Fruit fly (Drosophila melanogaster) whole organism, embryonic: Measurements from ENCODE around the gene CG17698.

ENCODE experiments used
- ATbp ChIP-seq: fragments of 200-800 bp; sonication (Bioruptor generic); optimal IDR thresholded peaks from 2 replicates; lab custom pipeline; 2017; ENCODE audit warnings: missing biosample characterization, mild to moderate bottlenecking, missing genetic modification characterization, missing genetic modification reagents
- Abd-B ChIP-seq: fragments of 200-800 bp; sonication (Bioruptor generic); optimal IDR thresholded peaks from 2 replicates; lab custom pipeline; 2018; ENCODE audit warnings: missing biosample characterization, mild to moderate bottlenecking, missing genetic modification characterization, moderate library complexity
- Atf3 ChIP-seq: fragments of 200-800 bp; sonication (Bioruptor generic); optimal IDR thresholded peaks from 3 replicates; lab custom pipeline; 2016; ENCODE audit warnings: missing biosample characterization, missing genetic modification characterization
- Awh ChIP-seq: fragments of 200-800 bp; sonication (Bioruptor generic); IDR thresholded peaks from 2 replicates; pipeline ENCODE4, ENCODE4 v1.3.6; 2022; ENCODE audit warnings: missing biosample characterization, missing genetic modification characterization
- CG10267 ChIP-seq: fragments of 200-800 bp; sonication (Bioruptor generic); optimal IDR thresholded peaks from 2 replicates; lab custom pipeline; 2018; ENCODE audit warnings: missing biosample characterization, mild to moderate bottlenecking, missing genetic modification characterization, moderate library complexity
- CG10366 ChIP-seq: fragments of 200-800 bp; sonication (Bioruptor generic); IDR thresholded peaks from 2 replicates; pipeline ENCODE4 v1.3.6; 2022; ENCODE audit warnings: missing biosample characterization, missing genetic modification characterization
- CG10979 ChIP-seq: fragments of 200-800 bp; sonication (Bioruptor generic); optimal IDR thresholded peaks from 2 replicates; lab custom pipeline; 2018; ENCODE audit warnings: missing biosample characterization, mild to moderate bottlenecking, missing genetic modification characterization, moderate library complexity
- CG11456 ChIP-seq: fragments of 200-800 bp; sonication (Bioruptor generic); IDR thresholded peaks from 3 replicates; pipeline ENCODE4 v1.3.6; 2022; ENCODE audit warnings: missing biosample characterization, missing genetic modification characterization
- CG12236 ChIP-seq: fragments of 200-800 bp; sonication (Bioruptor generic); optimal IDR thresholded peaks from 2 replicates; lab custom pipeline; 2016; ENCODE audit warnings: missing biosample characterization, missing genetic modification characterization
- CG13624 ChIP-seq: fragments of 200-800 bp; sonication (Bioruptor generic); optimal IDR thresholded peaks from 2 replicates; lab custom pipeline; 2016; ENCODE audit warnings: missing biosample characterization, missing genetic modification characterization
- CG1529 ChIP-seq: fragments of 200-800 bp; sonication (Bioruptor generic); optimal IDR thresholded peaks from 3 replicates; lab custom pipeline; 2018; ENCODE audit warnings: missing biosample characterization, missing genetic modification characterization
- CG1603 ChIP-seq: fragments of 200-800 bp; sonication (Bioruptor generic); optimal IDR thresholded peaks from 2 replicates; lab custom pipeline; 2019; ENCODE audit warnings: missing biosample characterization, mild to moderate bottlenecking, missing genetic modification characterization, moderate library complexity
- CG17829 ChIP-seq: fragments of 200-800 bp; optimal IDR thresholded peaks from 2 replicates; lab custom pipeline; 2019; ENCODE audit warnings: missing biosample characterization, mild to moderate bottlenecking, missing genetic modification characterization, moderate library complexity
- CG17912 ChIP-seq: fragments of 200-800 bp; sonication (Bioruptor generic); optimal IDR thresholded peaks from 2 replicates; lab custom pipeline; 2018; ENCODE audit warnings: missing biosample characterization, mild to moderate bottlenecking, missing genetic modification characterization
- CG1792 ChIP-seq: fragments of 200-800 bp; sonication (Bioruptor generic); optimal IDR thresholded peaks from 2 replicates; lab custom pipeline; 2016; ENCODE audit warnings: missing biosample characterization, missing genetic modification characterization
- CG30020 ChIP-seq: fragments of 200-800 bp; optimal IDR thresholded peaks from 2 replicates; lab custom pipeline; 2019; ENCODE audit warnings: missing biosample characterization, mild to moderate bottlenecking, missing genetic modification characterization, moderate library complexity
- CG31388 ChIP-seq: fragments of 200-800 bp; sonication (Bioruptor generic); optimal IDR thresholded peaks from 2 replicates; lab custom pipeline; 2016; ENCODE audit warnings: missing biosample characterization, missing genetic modification characterization
- CG33213 ChIP-seq: fragments of 200-800 bp; sonication (Bioruptor generic); optimal IDR thresholded peaks from 3 replicates; lab custom pipeline; 2016; ENCODE audit warnings: missing biosample characterization, missing genetic modification characterization
- CG4617 ChIP-seq: fragments of 200-800 bp; sonication (Bioruptor generic); optimal IDR thresholded peaks from 3 replicates; lab custom pipeline; 2016; ENCODE audit warnings: missing biosample characterization, missing genetic modification characterization, borderline replicate concordance
- CG4730 ChIP-seq: fragments of 200-800 bp; sonication (Bioruptor generic); IDR thresholded peaks from 2 replicates; pipeline ENCODE4 v1.3.6; 2022; ENCODE audit warnings: missing biosample characterization, missing genetic modification characterization
- CG4820 ChIP-seq: fragments of 200-800 bp; sonication (Bioruptor generic); optimal IDR thresholded peaks from 3 replicates; lab custom pipeline; 2016; ENCODE audit warnings: missing biosample characterization, missing genetic modification characterization
- Chrac-16 ChIP-seq: fragments of 200-800 bp; sonication (Bioruptor generic); optimal IDR thresholded peaks from 3 replicates; lab custom pipeline; 2016; ENCODE audit warnings: missing biosample characterization, missing genetic modification characterization
- Dfd ChIP-seq, 2 experiments: fragments of >200 bp; optimal IDR thresholded peaks; 2 replicates each; lab custom pipeline; 2017; ENCODE audit warnings: missing biosample characterization in 2 of 2, missing genetic modification characterization in 2 of 2
- HmgD ChIP-seq: fragments of 200-800 bp; sonication (Bioruptor generic); optimal IDR thresholded peaks from 3 replicates; lab custom pipeline; 2016; ENCODE audit warnings: missing biosample characterization, missing genetic modification characterization
- MESR4 ChIP-seq: fragments of 200-800 bp; sonication (Bioruptor generic); optimal IDR thresholded peaks from 2 replicates; lab custom pipeline; 2018; ENCODE audit warnings: missing biosample characterization, mild to moderate bottlenecking, missing genetic modification characterization, moderate library complexity
- Nf-YA ChIP-seq: fragments of 200-800 bp; sonication (Bioruptor generic); IDR thresholded peaks from 2 replicates; pipeline ENCODE4 v1.3.6; 2022; ENCODE audit warnings: missing biosample characterization, missing genetic modification characterization
- Ravus ChIP-seq: fragments of 200-800 bp; sonication (Bioruptor generic); IDR thresholded peaks from 2 replicates; pipeline ENCODE4 v1.3.6; 2022; ENCODE audit warnings: missing biosample characterization, missing genetic modification characterization
- Side ChIP-seq: fragments of 200-800 bp; sonication (Bioruptor generic); optimal IDR thresholded peaks from 2 replicates; lab custom pipeline; 2016; ENCODE audit warnings: missing biosample characterization, missing genetic modification characterization
- ab ChIP-seq: fragments of 200-800 bp; sonication (Bioruptor generic); optimal IDR thresholded peaks from 2 replicates; lab custom pipeline; 2016; ENCODE audit warnings: missing biosample characterization, missing genetic modification characterization
- ase ChIP-seq: fragments of 200-800 bp; sonication (Bioruptor generic); IDR thresholded peaks from 3 replicates; pipeline ENCODE4 v1.3.6; 2022; ENCODE audit warnings: missing biosample characterization, missing genetic modification characterization
- bigmax ChIP-seq: fragments of 200-800 bp; sonication (Bioruptor generic); optimal IDR thresholded peaks from 2 replicates; lab custom pipeline; 2018; ENCODE audit warnings: missing biosample characterization, mild to moderate bottlenecking, missing genetic modification characterization
- cg ChIP-seq: fragments of 200-800 bp; sonication (Bioruptor generic); optimal IDR thresholded peaks from 3 replicates; lab custom pipeline; 2019; ENCODE audit warnings: missing biosample characterization, mild to moderate bottlenecking, missing genetic modification characterization, moderate library complexity
- chm ChIP-seq: fragments of 200-800 bp; sonication (Bioruptor generic); IDR thresholded peaks from 2 replicates; pipeline ENCODE4 v1.3.6; 2022; ENCODE audit warnings: missing biosample characterization, missing genetic modification characterization
- crp ChIP-seq, 2 experiments: fragments of 200-800 bp; sonication (Bioruptor generic); optimal IDR thresholded peaks; 2 replicates in 1 of 2; 3 replicates in 1 of 2; lab custom pipeline; 2017; ENCODE audit warnings: missing biosample characterization in 2 of 2, missing genetic modification characterization in 2 of 2, mild to moderate bottlenecking in 1 of 2, moderate library complexity in 1 of 2
- danr ChIP-seq: fragments of 200-800 bp; sonication (Bioruptor generic); IDR thresholded peaks from 2 replicates; pipeline ENCODE4 v1.3.6; 2022; ENCODE audit warnings: missing biosample characterization, missing genetic modification characterization
- fd102C ChIP-seq: fragments of 200-800 bp; sonication (Bioruptor generic); optimal IDR thresholded peaks from 2 replicates; lab custom pipeline; 2018; ENCODE audit warnings: missing biosample characterization, mild to moderate bottlenecking, missing genetic modification characterization, moderate library complexity
- gem ChIP-seq: fragments of 200-800 bp; sonication (Bioruptor generic); optimal IDR thresholded peaks from 2 replicates; lab custom pipeline; 2019; ENCODE audit warnings: missing biosample characterization, mild to moderate bottlenecking, missing genetic modification characterization, moderate library complexity
- gro ChIP-seq: fragments of 200-800 bp; sonication (Bioruptor generic); optimal IDR thresholded peaks from 2 replicates; lab custom pipeline; 2016; ENCODE audit warnings: missing biosample characterization, missing genetic modification characterization
- jing ChIP-seq: fragments of 200-800 bp; sonication (Bioruptor generic); optimal IDR thresholded peaks from 2 replicates; lab custom pipeline; 2018; ENCODE audit warnings: missing biosample characterization, mild to moderate bottlenecking, missing genetic modification characterization
- ken ChIP-seq: fragments of 200-800 bp; sonication (Bioruptor generic); IDR thresholded peaks from 3 replicates; pipeline ENCODE4 v1.3.6; 2022; ENCODE audit warnings: missing biosample characterization, missing genetic modification characterization
- mam ChIP-seq: fragments of 200-800 bp; sonication (Bioruptor generic); optimal IDR thresholded peaks from 3 replicates; lab custom pipeline; 2016; ENCODE audit warnings: missing biosample characterization, missing genetic modification characterization
- nmo ChIP-seq: fragments of 200-800 bp; sonication (Bioruptor generic); optimal IDR thresholded peaks from 2 replicates; lab custom pipeline; 2018; ENCODE audit warnings: missing biosample characterization, mild to moderate bottlenecking, missing genetic modification characterization, moderate library complexity
- oc ChIP-seq: fragments of 200-800 bp; sonication (Bioruptor generic); optimal IDR thresholded peaks from 2 replicates; lab custom pipeline; 2018; ENCODE audit warnings: missing biosample characterization, mild to moderate bottlenecking, missing genetic modification characterization, moderate library complexity
- org-1 ChIP-seq: fragments of 200-800 bp; sonication (Bioruptor generic); optimal IDR thresholded peaks from 2 replicates; lab custom pipeline; 2017; ENCODE audit warnings: missing biosample characterization, missing genetic modification characterization
- p53 ChIP-seq: fragments of 200-800 bp; sonication (Bioruptor generic); optimal IDR thresholded peaks from 2 replicates; lab custom pipeline; 2016; ENCODE audit warnings: missing biosample characterization, missing genetic modification characterization
- pros ChIP-seq: fragments of 200-800 bp; sonication (Bioruptor generic); optimal IDR thresholded peaks from 3 replicates; lab custom pipeline; 2019; ENCODE audit warnings: missing biosample characterization, mild to moderate bottlenecking, missing genetic modification characterization, moderate library complexity
- seq ChIP-seq: fragments of 200-800 bp; sonication (Bioruptor generic); IDR thresholded peaks from 2 replicates; pipeline ENCODE4 v1.3.6; 2022; ENCODE audit warnings: missing biosample characterization, missing genetic modification characterization
- sna ChIP-seq: fragments of 200-800 bp; sonication (Bioruptor generic); IDR thresholded peaks from 2 replicates; pipeline ENCODE4 v1.3.6; 2022; ENCODE audit warnings: missing biosample characterization, missing genetic modification characterization; ENCODE audit not compliant: partially characterized antibody
- stc ChIP-seq: fragments of 200-800 bp; sonication (Bioruptor generic); IDR thresholded peaks from 2 replicates; pipeline ENCODE4 v1.3.6; 2022; ENCODE audit warnings: missing biosample characterization, missing genetic modification characterization
- tio ChIP-seq: fragments of 200-800 bp; sonication (Bioruptor generic); optimal IDR thresholded peaks from 2 replicates; lab custom pipeline; 2017; ENCODE audit warnings: missing biosample characterization, missing genetic modification characterization, inconsistent platforms
- ttk ChIP-seq: fragments of 200-800 bp; sonication (Bioruptor generic); IDR thresholded peaks from 2 replicates; pipeline ENCODE4 v2.1.2; 2022; ENCODE audit warnings: missing biosample characterization, missing genetic modification characterization
- vvl ChIP-seq: fragments of 200-800 bp; sonication (Bioruptor generic); IDR thresholded peaks from 2 replicates; pipeline ENCODE4 v1.3.6; 2022; ENCODE audit warnings: missing biosample characterization, missing genetic modification characterization
- zen ChIP-seq: fragments of 200-800 bp; sonication (Bioruptor generic); optimal IDR thresholded peaks from 3 replicates; lab custom pipeline; 2018; ENCODE audit warnings: missing biosample characterization, mild to moderate bottlenecking, missing genetic modification characterization, moderate library complexity

The CG17698 gene

dm6 chr3L:23714772-23715171, 23.0 kb upstream of the CG17698 start, which contains the start of gene Spf30 (continued):
- TF ChIP-seq Side (no peak), oc (tag; lab: Kevin White, UChicago) (no peak), CG10267 (tag; lab: Kevin White, UChicago) (no peak), zen (tag; lab: Kevin White, UChicago) (no peak), CG4820 (GFP tag; lab: Kevin White, UChicago) (no peak), tio (GFP tag; lab: Kevin White, UChicago) (no peak), ATbp (GFP tag; lab: Kevin White, UChicago) (no peak), vvl (GFP tag; lab: Robert Waterston, UW) (no peak; the same call in 1 of the 2 replicates), Dfd (GFP tag; optimal IDR thresholded peaks at IDR 0.05; lab: Kevin White, UChicago) (peak in 1 of 2 experiments; percentile 63), nmo (GFP tag; lab: Kevin White, UChicago) (peak; percentile 63), cg (GFP tag; lab: Kevin White, UChicago) (no peak), CG12236 (no peak), org-1 (GFP tag; lab: Kevin White, UChicago) (no peak), gem (tag; lab: Kevin White, UChicago) (peak; percentile 21), CG1603 (tag; lab: Kevin White, UChicago) (peak; percentile 100), sna (GFP tag; lab: Robert Waterston, UW) (no peak), CG17829 (tag; lab: Kevin White, UChicago) (no peak), chm (GFP tag; lab: Robert Waterston, UW) (no peak), CG4730 (GFP tag; lab: Robert Waterston, UW) (no peak), CG17912 (GFP tag; lab: Kevin White, UChicago) (no peak), Chrac-16 (no peak), CG10366 (no peak), mam (GFP tag; lab: Kevin White, UChicago) (no peak), Nf-YA (GFP tag; lab: Robert Waterston, UW) (no peak), CG13624 (GFP tag; lab: Kevin White, UChicago) (no peak), CG31388 (GFP tag; lab: Kevin White, UChicago) (no peak), Ravus (no peak), p53 (GFP tag; lab: Kevin White, UChicago) (no peak), Abd-B (GFP tag; lab: Kevin White, UChicago) (no peak), Atf3 (GFP tag; lab: Kevin White, UChicago) (no peak), MESR4 (GFP tag; lab: Kevin White, UChicago) (no peak), CG11456 (GFP tag; lab: Robert Waterston, UW) (no peak), ttk (GFP tag; lab: Robert Waterston, UW) (no peak), HmgD (no peak), CG1529 (GFP tag; lab: Kevin White, UChicago) (no peak), ken (GFP tag; lab: Robert Waterston, UW) (no peak), CG1792 (GFP tag; lab: Kevin White, UChicago) (no peak), CG10979 (tag; lab: Kevin White, UChicago) (no peak), seq (GFP tag; lab: Robert Waterston, UW) (no peak), danr (no peak), CG30020 (tag; lab: Kevin White, UChicago) (peak; percentile 100), Awh (GFP tag; lab: Robert Waterston, UW) (no peak), jing (no peak), CG33213 (GFP tag; lab: Kevin White, UChicago) (peak; percentile 41), fd102C (GFP tag; lab: Kevin White, UChicago) (no peak), gro (GFP tag; lab: Kevin White, UChicago) (no peak), pros (no peak), ab (GFP tag; lab: Kevin White, UChicago) (no peak), bigmax (GFP tag; lab: Kevin White, UChicago) (no peak), stc (GFP tag; lab: Robert Waterston, UW) (no peak), ase (GFP tag; lab: Robert Waterston, UW) (no peak), CG4617 (GFP tag; lab: Kevin White, UChicago) (peak; percentile 83), crp (GFP tag; optimal IDR thresholded peaks at IDR 0.05; lab: Kevin White, UChicago) (no peak)
